Worm (Caenorhabditis elegans) whole organism, L1 larva: ENCODE data around the gene scl-1.

Experiments
- ces-1 ChIP-seq: fragments of 150-350 bp; optimal IDR thresholded peaks from 2 replicates; lab custom pipeline; 2014; ENCODE audit warnings: missing biosample characterization, missing genetic modification reagents, missing genetic modification characterization
- lin-39 ChIP-seq: fragments of 150-350 bp; optimal IDR thresholded peaks from 2 replicates; lab custom pipeline; 2014; ENCODE audit warnings: missing biosample characterization, missing genetic modification reagents, missing genetic modification characterization
- nhr-237 ChIP-seq: fragments of 150-350 bp; optimal IDR thresholded peaks from 2 replicates; lab custom pipeline; 2014; ENCODE audit warnings: missing biosample characterization, missing genetic modification characterization
- zag-1 ChIP-seq: fragments of 150-350 bp; optimal IDR thresholded peaks from 2 replicates; lab custom pipeline; 2014; ENCODE audit warnings: missing biosample characterization, missing genetic modification characterization

DNA sequence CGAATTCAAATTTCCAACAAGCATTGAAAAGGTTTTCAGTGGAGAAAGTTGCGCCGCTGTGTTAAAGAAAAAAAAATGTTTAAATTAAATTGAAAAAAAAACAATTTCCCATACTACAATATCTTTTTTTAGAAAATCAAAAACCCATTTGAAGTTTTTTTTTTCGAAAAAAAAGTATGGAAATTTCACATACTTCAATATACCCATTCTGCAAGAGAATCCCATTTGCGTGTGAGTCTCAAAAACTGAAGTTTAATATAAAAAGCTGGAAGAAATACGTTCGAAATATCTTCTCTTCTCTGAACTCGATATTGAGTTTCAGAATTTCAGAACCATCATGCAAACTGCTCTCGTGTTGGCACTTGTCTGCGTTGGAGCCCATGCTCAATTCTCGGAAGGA, 14.0 kb downstream of the scl-1 start, which contains the start of gene scl-7:
- TF ChIP-seq nhr-237 (tag; lab: Kevin White, UChicago) (no peak), ces-1 (GFP tag; lab: Kevin White, UChicago) (no peak), lin-39 (tag; lab: Kevin White, UChicago) (no peak), zag-1 (no peak)
